Worm (Caenorhabditis elegans) whole organism, L4 larva: ENCODE results near the gene col-156.
"Not testable (repeated sequence)": the region's sequence is repeated elsewhere in the genome, so short reads cannot be mapped to it uniquely, and the experiment has no call there.

ENCODE experiments used
- D1046.2 ChIP-seq: fragments of 200-800 bp; sonication (Bioruptor generic); IDR thresholded peaks from 2 replicates; pipeline ENCODE4 v1.3.6; 2022; ENCODE audit warnings: missing genetic modification characterization, missing compliant biosample characterization
- ama-1 ChIP-seq: fragments of 150-350 bp; optimal IDR thresholded peaks from 2 replicates; lab custom pipeline; 2014; ENCODE audit warnings: inconsistent platforms, mixed read lengths
- ceh-44 ChIP-seq: fragments of 200-800 bp; sonication (Bioruptor generic); IDR thresholded peaks from 2 replicates; pipeline ENCODE4 v1.3.6; 2022; ENCODE audit warnings: missing genetic modification reagents, missing genetic modification characterization, missing compliant biosample characterization
- egl-43 ChIP-seq: fragments of 200-800 bp; sonication (Bioruptor generic); IDR thresholded peaks from 2 replicates; pipeline ENCODE4 v1.3.6; 2022; ENCODE audit warnings: missing genetic modification reagents, missing genetic modification characterization, missing compliant biosample characterization
- lin-13 ChIP-seq: fragments of 150-350 bp; optimal IDR thresholded peaks from 2 replicates; lab custom pipeline; 2014; ENCODE audit warnings: missing biosample characterization, missing genetic modification reagents, missing genetic modification characterization
- lin-29 ChIP-seq: fragments of 200-800 bp; sonication (Bioruptor generic); IDR thresholded peaks from 2 replicates; pipeline ENCODE4 v1.3.6; 2022; ENCODE audit warnings: missing genetic modification reagents, missing genetic modification characterization, missing compliant biosample characterization
- lir-3 ChIP-seq: sonication (generic microtip); optimal IDR thresholded peaks from 2 replicates; lab custom pipeline; 2016; ENCODE audit warnings: mild to moderate bottlenecking, missing genetic modification characterization, missing compliant biosample characterization
- lsy-2 ChIP-seq, 2 experiments: fragments of 150-350 bp in 1 of 2; sonication (generic microtip) in 1 of 2; optimal IDR thresholded peaks; 2 replicates each; lab custom pipeline; 2014 to 2017; ENCODE audit warnings: missing biosample characterization in 2 of 2, missing genetic modification characterization in 2 of 2
- nhr-11 ChIP-seq: fragments of 150-350 bp; optimal IDR thresholded peaks from 2 replicates; lab custom pipeline; 2014; ENCODE audit warnings: missing biosample characterization, missing genetic modification characterization
- set-16 ChIP-seq: fragments of 200-800 bp; sonication (Bioruptor generic); IDR thresholded peaks from 2 replicates; pipeline ENCODE4 v1.3.6; 2022; ENCODE audit warnings: missing genetic modification reagents, missing genetic modification characterization, missing compliant biosample characterization
- unc-39 ChIP-seq: sonication (generic microtip); optimal IDR thresholded peaks from 2 replicates; lab custom pipeline; 2017; ENCODE audit warnings: missing biosample characterization, missing genetic modification characterization
- unc-62 ChIP-seq, 3 experiments: fragments of 150-350 bp in 1 of 3; sonication (generic microtip); optimal IDR thresholded peaks in 2 of 3; peaks in 1 of 3; 1 replicate in 1 of 3; 2 replicates in 2 of 3; lab custom pipeline; 2014 to 2017; ENCODE audit warnings: missing biosample characterization in 3 of 3, missing genetic modification characterization in 3 of 3, missing genetic modification reagents in 3 of 3, missing genotype in 1 of 3
- zip-11 ChIP-seq: fragments of 200-800 bp; sonication (Bioruptor generic); IDR thresholded peaks from 2 replicates; pipeline ENCODE4 v1.3.6; 2022; ENCODE audit warnings: missing genetic modification characterization, missing compliant biosample characterization
- ztf-11 ChIP-seq: fragments of 150-350 bp; optimal IDR thresholded peaks from 2 replicates; lab custom pipeline; 2014; ENCODE audit warnings: missing biosample characterization, missing genetic modification characterization

DNA sequence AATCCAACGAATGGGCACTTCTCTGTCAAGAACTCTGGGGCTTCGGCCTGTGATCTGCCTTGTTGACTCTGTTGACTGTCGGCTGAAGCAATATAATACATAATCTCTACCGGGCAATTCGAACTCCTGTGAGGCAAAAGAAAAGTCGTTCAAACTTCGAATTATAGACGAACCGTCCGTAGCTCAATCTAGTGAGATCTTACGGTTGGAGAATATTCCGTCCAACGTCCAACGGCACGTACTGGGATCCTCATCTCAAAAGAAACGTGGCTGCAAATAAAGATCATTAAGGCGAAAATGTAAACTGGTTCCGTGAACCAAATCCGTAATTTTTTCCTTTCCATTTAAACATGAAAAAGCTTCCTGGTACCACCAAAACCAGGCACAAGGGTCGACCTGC, 30.6 kb upstream of the col-156 start, which contains the start of gene T11F9.14:
- TF ChIP-seq egl-43 (GFP tag; lab: Robert Waterston, UW); unc-39 (tag; lab: Kevin White, UChicago); lir-3 (tag; lab: Kevin White, UChicago); ztf-11 (tag; lab: Kevin White, UChicago); lsy-2 (tag; optimal IDR thresholded peaks at IDR 0.05; lab: Kevin White, UChicago); zip-11 (GFP tag; lab: Robert Waterston, UW); D1046.2 (GFP tag; lab: Robert Waterston, UW); set-16 (GFP tag; lab: Robert Waterston, UW); nhr-11 (tag; lab: Kevin White, UChicago); lin-13 (GFP tag; lab: Kevin White, UChicago); ama-1 (lab: Kevin White, UChicago); unc-62 (GFP tag; optimal IDR thresholded peaks at IDR 0.05 in 1 of 2; lab: Kevin White, UChicago); unc-62 (tag; optimal IDR thresholded peaks at IDR 0.05; lab: Kevin White, UChicago); ceh-44 (GFP tag; lab: Robert Waterston, UW); lin-29 (GFP tag; lab: Robert Waterston, UW): not testable (repeated sequence)
